Worm (Caenorhabditis elegans) whole organism, young adult: Measurements from ENCODE around the gene Y111B2A.1.

ENCODE experiments used
- B0336.3 ChIP-seq: fragments of 200-800 bp; sonication (Bioruptor generic); IDR thresholded peaks from 2 replicates; pipeline ENCODE4 v1.3.6; 2022; ENCODE audit warnings: missing genetic modification characterization, missing compliant biosample characterization
- C06A6.2 ChIP-seq: fragments of 200-800 bp; sonication (Bioruptor generic); conservative IDR thresholded peaks from 2 replicates; pipeline ENCODE4 v1.3.6; 2022; ENCODE audit warnings: missing genetic modification characterization, missing compliant biosample characterization
- D2030.7 ChIP-seq: fragments of 200-800 bp; sonication (Bioruptor generic); IDR thresholded peaks from 2 replicates; pipeline ENCODE4 v1.3.6; 2022; ENCODE audit warnings: missing genetic modification reagents, missing genetic modification characterization, missing compliant biosample characterization
- F23B12.7 ChIP-seq: sonication (generic microtip); optimal IDR thresholded peaks from 2 replicates; lab custom pipeline; 2017; ENCODE audit warnings: missing genetic modification characterization, mild to moderate bottlenecking, missing compliant biosample characterization, antibody characterized with exemption, moderate library complexity; ENCODE audit not compliant: insufficient read depth
- F37B4.10 ChIP-seq: fragments of 200-800 bp; sonication (Bioruptor generic); IDR thresholded peaks from 2 replicates; pipeline ENCODE4 v1.3.6; 2022; ENCODE audit warnings: missing genetic modification characterization, missing compliant biosample characterization
- F55B11.4 ChIP-seq: sonication (generic microtip); optimal IDR thresholded peaks from 2 replicates; lab custom pipeline; 2016; ENCODE audit warnings: missing compliant biosample characterization, missing genetic modification characterization, borderline replicate concordance; ENCODE audit not compliant: insufficient read depth
- F57A8.1 ChIP-seq: fragments of 200-800 bp; sonication (Bioruptor generic); optimal IDR thresholded peaks from 2 replicates; lab custom pipeline; 2018; ENCODE audit warnings: mild to moderate bottlenecking, missing genetic modification characterization, moderate library complexity, missing compliant biosample characterization
- K11D2.4 ChIP-seq: fragments of 200-800 bp; sonication (Bioruptor generic); IDR thresholded peaks from 2 replicates; pipeline ENCODE4 v1.3.6; 2022; ENCODE audit warnings: missing genetic modification reagents, missing genetic modification characterization, missing compliant biosample characterization
- K12H6.12 ChIP-seq: fragments of 200-800 bp; sonication (Bioruptor generic); optimal IDR thresholded peaks from 2 replicates; lab custom pipeline; 2018; ENCODE audit warnings: mild to moderate bottlenecking, missing genetic modification characterization, missing compliant biosample characterization
- Y67H2A.10 ChIP-seq: fragments of 200-800 bp; sonication (Bioruptor generic); conservative IDR thresholded peaks from 2 replicates; pipeline ENCODE4 v1.3.6; 2022; ENCODE audit warnings: missing genetic modification reagents, missing genetic modification characterization, missing compliant biosample characterization
- Y79H2A.3 ChIP-seq: fragments of 200-800 bp; sonication (Bioruptor generic); conservative IDR thresholded peaks from 2 replicates; pipeline ENCODE4 v1.3.6; 2022; ENCODE audit warnings: missing genetic modification reagents, missing genetic modification characterization, missing compliant biosample characterization
- Y95B8A.8 ChIP-seq: fragments of 200-800 bp; sonication (Bioruptor generic); IDR thresholded peaks from 2 replicates; pipeline ENCODE4 v1.3.6; 2022; ENCODE audit warnings: missing genetic modification reagents, missing genetic modification characterization, missing compliant biosample characterization
- atf-7 ChIP-seq: sonication (generic microtip); optimal IDR thresholded peaks from 2 replicates; lab custom pipeline; 2017; ENCODE audit warnings: mild to moderate bottlenecking, missing genetic modification characterization, missing compliant biosample characterization
- athp-1 ChIP-seq: sonication (generic microtip); optimal IDR thresholded peaks from 2 replicates; lab custom pipeline; 2017; ENCODE audit warnings: mild to moderate bottlenecking, missing genetic modification characterization, missing compliant biosample characterization
- attf-3 ChIP-seq: fragments of 200-800 bp; sonication (Bioruptor generic); conservative IDR thresholded peaks from 2 replicates; pipeline ENCODE4 v1.3.6; 2022; ENCODE audit warnings: missing genetic modification reagents, missing genetic modification characterization, missing compliant biosample characterization
- attf-6 ChIP-seq: fragments of 200-800 bp; sonication (Bioruptor generic); IDR thresholded peaks from 2 replicates; pipeline ENCODE4 v1.3.6; 2022; ENCODE audit warnings: missing genetic modification reagents, missing genetic modification characterization, missing compliant biosample characterization
- bed-2 ChIP-seq: fragments of 200-800 bp; sonication (Bioruptor generic); IDR thresholded peaks from 2 replicates; pipeline ENCODE4 v1.3.6; 2022; ENCODE audit warnings: missing genetic modification reagents, missing genetic modification characterization, missing compliant biosample characterization
- cebp-1 ChIP-seq, 2 experiments: fragments of 200-800 bp in 1 of 2; sonication (Bioruptor generic) in 1 of 2; sonication (generic microtip) in 1 of 2; IDR thresholded peaks in 1 of 2; optimal IDR thresholded peaks in 1 of 2; 2 replicates each; pipeline versions ENCODE4 v1.3.6 to Lab custom; 2017 to 2022; ENCODE audit warnings: missing compliant biosample characterization in 2 of 2, missing genetic modification characterization in 2 of 2, mild to moderate bottlenecking in 1 of 2, missing genetic modification reagents in 1 of 2, moderate library complexity in 1 of 2
- ceh-100 ChIP-seq: fragments of 200-800 bp; sonication (Bioruptor generic); IDR thresholded peaks from 2 replicates; pipeline ENCODE4 v1.3.6; 2022; ENCODE audit warnings: missing genetic modification reagents, missing genetic modification characterization, missing compliant biosample characterization
- chd-7 ChIP-seq: sonication (generic microtip); optimal IDR thresholded peaks from 2 replicates; lab custom pipeline; 2016; ENCODE audit warnings: mild to moderate bottlenecking, missing genetic modification characterization, moderate library complexity, missing compliant biosample characterization
- dox-1 ChIP-seq: fragments of 200-800 bp; sonication (Bioruptor generic); IDR thresholded peaks from 2 replicates; pipeline ENCODE4 v1.3.6; 2022; ENCODE audit warnings: missing genetic modification reagents, missing genetic modification characterization, missing compliant biosample characterization
- efl-1 ChIP-seq: fragments of 150-350 bp; optimal IDR thresholded peaks from 2 replicates; lab custom pipeline; 2014; ENCODE audit warnings: missing biosample characterization, missing genetic modification reagents, missing genetic modification characterization
- egl-18 ChIP-seq: fragments of 200-800 bp; sonication (Bioruptor generic); IDR thresholded peaks from 2 replicates; pipeline ENCODE4 v1.3.6; 2022; ENCODE audit warnings: missing genetic modification reagents, missing genetic modification characterization, missing compliant biosample characterization
- egrh-3 ChIP-seq: fragments of 200-800 bp; sonication (Bioruptor generic); IDR thresholded peaks from 2 replicates; pipeline ENCODE4 v1.3.6; 2022; ENCODE audit warnings: missing genetic modification reagents, missing genetic modification characterization, missing compliant biosample characterization
- ets-4 ChIP-seq: fragments of 200-800 bp; sonication (Bioruptor generic); optimal IDR thresholded peaks from 2 replicates; lab custom pipeline; 2018; ENCODE audit warnings: mild to moderate bottlenecking, missing genetic modification characterization, missing compliant biosample characterization
- hmg-1.2 ChIP-seq: fragments of 200-800 bp; sonication (Bioruptor generic); IDR thresholded peaks from 2 replicates; pipeline ENCODE4 v1.3.6; 2022; ENCODE audit warnings: missing genetic modification reagents, missing genetic modification characterization, missing compliant biosample characterization
- lin-54 ChIP-seq: fragments of 200-800 bp; sonication (Bioruptor generic); optimal IDR thresholded peaks from 2 replicates; lab custom pipeline; 2018; ENCODE audit warnings: mild to moderate bottlenecking, missing genetic modification characterization, missing compliant biosample characterization
- nfya-2 ChIP-seq: fragments of 200-800 bp; sonication (Bioruptor generic); IDR thresholded peaks from 2 replicates; pipeline ENCODE4 v1.3.6; 2022; ENCODE audit warnings: missing genetic modification reagents, missing genetic modification characterization, missing compliant biosample characterization
- nhr-120 ChIP-seq: fragments of 200-800 bp; sonication (Bioruptor generic); IDR thresholded peaks from 2 replicates; pipeline ENCODE4 v1.3.6; 2022; ENCODE audit warnings: missing genetic modification characterization, missing compliant biosample characterization
- nhr-27 ChIP-seq: fragments of 200-800 bp; sonication (Bioruptor generic); optimal IDR thresholded peaks from 2 replicates; lab custom pipeline; 2018; ENCODE audit warnings: mild to moderate bottlenecking, missing genetic modification characterization, moderate library complexity, missing compliant biosample characterization
- pha-4 ChIP-seq: fragments of 150-350 bp; sonication (generic microtip); optimal IDR thresholded peaks from 2 replicates; lab custom pipeline; 2014; ENCODE audit warnings: missing biosample characterization, missing genetic modification reagents, missing genetic modification characterization
- rpc-1 ChIP-seq, 2 experiments: fragments of 150-350 bp in 1 of 2; sonication (generic microtip) in 1 of 2; optimal IDR thresholded peaks; 2 replicates each; lab custom pipeline; 2014 to 2018; ENCODE audit warnings: missing biosample characterization in 1 of 2, missing genetic modification characterization in 1 of 2, missing genetic modification reagents in 1 of 2, missing genotype in 1 of 2
- snpc-3.4 ChIP-seq: sonication (generic microtip); optimal IDR thresholded peaks from 2 replicates; lab custom pipeline; 2017; ENCODE audit warnings: missing genetic modification characterization, mild to moderate bottlenecking, missing compliant biosample characterization, antibody characterized with exemption, moderate library complexity, missing genotype, missing genetic modification reagents
- sptf-2 ChIP-seq: fragments of 200-800 bp; sonication (Bioruptor generic); optimal IDR thresholded peaks from 2 replicates; lab custom pipeline; 2018; ENCODE audit warnings: mild to moderate bottlenecking, missing genetic modification characterization, missing compliant biosample characterization
- unc-62 ChIP-seq: fragments of 150-350 bp; optimal IDR thresholded peaks from 2 replicates; lab custom pipeline; 2014; ENCODE audit warnings: missing biosample characterization, missing genetic modification reagents, missing genetic modification characterization
- xnd-1 ChIP-seq: sonication (generic microtip); optimal IDR thresholded peaks from 2 replicates; lab custom pipeline; 2016; ENCODE audit warnings: missing genotype, missing genetic modification reagents, missing genetic modification characterization, missing compliant biosample characterization
- zfh-2 ChIP-seq: fragments of 200-800 bp; sonication (Bioruptor generic); conservative IDR thresholded peaks from 2 replicates; pipeline ENCODE4 v1.3.6; 2022; ENCODE audit warnings: missing genetic modification reagents, missing genetic modification characterization, missing compliant biosample characterization
- ztf-18 ChIP-seq: sonication (generic microtip); optimal IDR thresholded peaks from 2 replicates; lab custom pipeline; 2016; ENCODE audit warnings: missing genotype, mild to moderate bottlenecking, missing genetic modification characterization, missing compliant biosample characterization
- ztf-25 ChIP-seq: fragments of 200-800 bp; sonication (Bioruptor generic); IDR thresholded peaks from 2 replicates; pipeline ENCODE4 v1.3.6; 2022; ENCODE audit warnings: missing genetic modification reagents, missing genetic modification characterization, missing compliant biosample characterization

Gene Y111B2A.1

DNA sequence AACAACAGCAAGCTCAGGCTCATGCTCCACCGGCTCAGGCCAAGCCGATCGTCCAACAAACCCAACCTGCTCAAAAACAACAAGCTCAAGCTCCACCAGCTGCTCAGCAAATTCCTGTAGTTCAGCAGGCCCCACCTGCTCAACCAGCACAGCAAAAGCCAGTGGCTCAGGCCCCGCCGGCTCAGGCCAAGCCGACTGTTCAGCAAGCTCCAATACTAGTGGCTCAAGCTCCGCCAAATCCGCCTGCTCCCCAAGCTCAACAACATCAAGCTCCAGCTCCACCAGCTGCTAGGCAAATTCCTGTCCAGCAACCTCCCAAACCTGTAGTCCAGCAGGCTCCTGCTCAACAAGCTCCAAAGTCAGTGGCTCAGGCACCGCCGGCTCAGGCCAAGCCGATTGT, 25.6 kb downstream of the Y111B2A.1 start:
- TF ChIP-seq nfya-2 (no peak), sptf-2 (no peak), F57A8.1 (GFP tag; lab: Kevin White, UChicago) (no peak), egrh-3 (peak; percentile 69; the same call in 1 of the 2 replicates), snpc-3.4 (no peak), atf-7 (tag; lab: Kevin White, UChicago) (no peak), rpc-1 (optimal IDR thresholded peaks at IDR 0.05; lab: Kevin White, UChicago) (no peak), rpc-1 (tag; optimal IDR thresholded peaks at IDR 0.05; lab: Kevin White, UChicago) (no peak), ztf-18 (no peak), ceh-100 (GFP tag; lab: Robert Waterston, UW) (no peak), Y67H2A.10 (GFP tag; lab: Robert Waterston, UW) (no peak), unc-62 (no peak), zfh-2 (peak; percentile 71), D2030.7 (GFP tag; lab: Robert Waterston, UW) (no peak)

DNA sequence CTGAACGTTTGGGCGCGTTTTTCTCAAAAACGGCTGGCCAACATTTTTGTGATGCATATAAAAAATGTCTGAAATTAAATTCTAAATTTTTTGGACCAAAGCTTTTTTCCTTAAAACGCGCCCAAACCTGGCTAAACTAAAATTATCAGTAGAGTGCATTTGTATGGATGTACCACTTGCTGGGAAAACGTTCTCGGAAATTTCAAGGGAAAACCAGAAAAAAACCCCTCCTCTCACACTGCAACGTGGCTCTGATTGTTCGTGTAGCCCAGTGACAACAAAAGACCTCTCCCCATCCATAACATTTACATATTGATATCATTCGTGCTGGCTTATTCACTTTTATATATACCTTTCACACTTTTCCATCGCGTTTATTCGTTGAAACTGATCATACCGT, 26.6 kb downstream of the Y111B2A.1 start, which contains the start of gene Y49E10.29:
Gene Y49E10.29 (plus strand): TSS at position 301 of the 400 bp plus-strand sequence.
- TF ChIP-seq bed-2 (GFP tag; lab: Robert Waterston, UW), result no peak
- no peak for TF ChIP-seq efl-1 (GFP tag; lab: Kevin White, UChicago)
- TF ChIP-seq ceh-100 (GFP tag; lab: Robert Waterston, UW), result no peak
- TF ChIP-seq F23B12.7 (tag; lab: Kevin White, UChicago), result no peak
- TF ChIP-seq egl-18 (GFP tag; lab: Robert Waterston, UW), result no peak
- no peak for TF ChIP-seq F37B4.10 (GFP tag; lab: Robert Waterston, UW)
- no peak for TF ChIP-seq Y95B8A.8 (GFP tag; lab: Robert Waterston, UW)
- no peak for TF ChIP-seq lin-54 (GFP tag; lab: Kevin White, UChicago)
- no peak for TF ChIP-seq cebp-1 (GFP tag; IDR thresholded peaks at IDR 0.05; lab: Robert Waterston, UW)
- no peak for TF ChIP-seq cebp-1 (tag; optimal IDR thresholded peaks at IDR 0.05; lab: Kevin White, UChicago)
- no peak for TF ChIP-seq nfya-2
- TF ChIP-seq K11D2.4, result no peak
- TF ChIP-seq nhr-27 (tag; lab: Kevin White, UChicago), result no peak
- no peak for TF ChIP-seq hmg-1.2
- TF ChIP-seq ztf-25 (GFP tag; lab: Robert Waterston, UW), result no peak
- TF ChIP-seq xnd-1 (tag; lab: Kevin White, UChicago), result no peak
- TF ChIP-seq nhr-120 (GFP tag; lab: Robert Waterston, UW), result no peak
- TF ChIP-seq Y79H2A.3 (GFP tag; lab: Robert Waterston, UW), result no peak
- no peak for TF ChIP-seq pha-4 (tag; lab: Kevin White, UChicago)
- TF ChIP-seq F55B11.4 (tag; lab: Kevin White, UChicago), result no peak
- no peak for TF ChIP-seq chd-7 (tag; lab: Kevin White, UChicago)

DNA sequence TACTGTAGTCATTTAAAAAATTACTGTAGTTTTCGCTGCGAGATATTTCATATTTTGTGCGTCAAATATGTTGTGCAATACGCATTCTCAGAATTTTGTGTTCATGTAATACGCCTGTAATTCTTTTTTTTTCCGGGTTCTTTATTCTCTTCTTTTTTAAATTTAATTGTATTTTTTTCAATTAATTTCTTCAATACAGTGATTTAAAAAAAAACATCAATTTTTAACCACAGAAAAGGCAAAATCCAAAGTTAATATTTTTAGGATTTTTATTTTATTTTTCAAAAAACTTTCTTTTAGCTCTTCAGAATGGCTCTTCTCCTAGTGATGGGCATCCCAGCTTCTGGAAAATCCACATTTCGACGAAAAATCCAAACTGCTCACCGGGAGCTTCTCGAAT, 29.1 kb downstream of the Y111B2A.1 start, which contains the start of gene pstk-1:
Gene pstk-1 (plus strand): TSS at position 301 of the 400 bp plus-strand sequence.
- TF ChIP-seq dox-1 (GFP tag; lab: Robert Waterston, UW), result no peak
- TF ChIP-seq ets-4 (GFP tag; lab: Kevin White, UChicago), result no peak
- TF ChIP-seq xnd-1 (tag; lab: Kevin White, UChicago), result no peak
- TF ChIP-seq nfya-2, result no peak
- TF ChIP-seq attf-3 (GFP tag; lab: Robert Waterston, UW), result no peak
- TF ChIP-seq egl-18 (GFP tag; lab: Robert Waterston, UW), result no peak
- no peak for TF ChIP-seq C06A6.2 (GFP tag; lab: Robert Waterston, UW)
- no peak for TF ChIP-seq efl-1 (GFP tag; lab: Kevin White, UChicago)
- TF ChIP-seq sptf-2, result no peak
- no peak for TF ChIP-seq bed-2 (GFP tag; lab: Robert Waterston, UW)
- no peak for TF ChIP-seq egrh-3
- TF ChIP-seq zfh-2, result no peak
- no peak for TF ChIP-seq B0336.3 (GFP tag; lab: Robert Waterston, UW)
- TF ChIP-seq athp-1 (tag; lab: Kevin White, UChicago), result no peak
- TF ChIP-seq attf-6 (GFP tag; lab: Robert Waterston, UW), result no peak
- TF ChIP-seq K12H6.12 (tag; lab: Kevin White, UChicago), result no peak
- no peak for TF ChIP-seq hmg-1.2
